1 fruit fly cellular context compared by ENCODE assay signal in genomic region chr3R:27558660-27559319, dm6.
A peak's percentile ranks its signal among the peaks of the same experiment; 100 is the strongest.
TF ChIP-seq lines count a peak whose summit lies in the region.

Gene Klp98A (minus strand): TSS chr3R:27559145.

TF ChIP-seq in whole organism, embryonic, 481 proteins besides CTCF, POLR2A, EP300 and RAD21 (continued from another document):
- TF ChIP-seq bbx (GFP tag; IDR thresholded peaks at IDR 0.05; lab: Robert Waterston, UW; ENCODE audit: partially characterized antibody) = peak; percentile 31; the same call in 1 of the 2 replicates
- TF ChIP-seq dan (GFP tag; IDR thresholded peaks at IDR 0.05; lab: Robert Waterston, UW) = no peak
- peak; percentile 58 for TF ChIP-seq Dp (GFP tag; optimal IDR thresholded peaks at IDR 0.05; lab: Kevin White, UChicago)
- no peak for TF ChIP-seq Nf-YB (GFP tag; optimal IDR thresholded peaks at IDR 0.05; lab: Kevin White, UChicago)
- TF ChIP-seq nom (GFP tag; optimal IDR thresholded peaks at IDR 0.05; lab: Kevin White, UChicago) = peak; percentile 36
- TF ChIP-seq ase (GFP tag; IDR thresholded peaks at IDR 0.05; lab: Robert Waterston, UW) = no peak
- TF ChIP-seq PHDP (tag; optimal IDR thresholded peaks at IDR 0.05; lab: Kevin White, UChicago) = peak; percentile 8
- TF ChIP-seq maf-S (GFP tag; optimal IDR thresholded peaks at IDR 0.05; lab: Kevin White, UChicago) = peak; percentile 1
- TF ChIP-seq gro (GFP tag; optimal IDR thresholded peaks at IDR 0.05; lab: Kevin White, UChicago) = peak; percentile 50
- no peak for TF ChIP-seq gcm2 (GFP tag; optimal IDR thresholded peaks at IDR 0.05; lab: Kevin White, UChicago)
- peak; percentile 9 for TF ChIP-seq CG12391 (tag; optimal IDR thresholded peaks at IDR 0.05; lab: Kevin White, UChicago)
- peak; percentile 73 for TF ChIP-seq CG12659 (GFP tag; optimal IDR thresholded peaks at IDR 0.05; lab: Kevin White, UChicago)
- peak; percentile 37 for TF ChIP-seq Fer1 (GFP tag; optimal IDR thresholded peaks at IDR 0.05; lab: Kevin White, UChicago)
- peak; percentile 8; the same call in 1 of the 3 replicates for TF ChIP-seq CG34422 (GFP tag; IDR thresholded peaks at IDR 0.05; lab: Robert Waterston, UW)
- peak; percentile 5 for TF ChIP-seq Sin3A (optimal IDR thresholded peaks at IDR 0.05; lab: Kevin White, UChicago)
- peak; percentile 31 for TF ChIP-seq CG12769 (tag; optimal IDR thresholded peaks at IDR 0.05; lab: Kevin White, UChicago)
- peak; percentile 55 for TF ChIP-seq YL-1 (GFP tag; optimal IDR thresholded peaks at IDR 0.05; lab: Kevin White, UChicago)
- TF ChIP-seq Dad (GFP tag; optimal IDR thresholded peaks at IDR 0.05; lab: Kevin White, UChicago) = no peak
- peak; percentile 12 for TF ChIP-seq CG13775 (GFP tag; optimal IDR thresholded peaks at IDR 0.05; lab: Kevin White, UChicago)
- no peak for TF ChIP-seq pnt (GFP tag; optimal IDR thresholded peaks at IDR 0.05; lab: Kevin White, UChicago)
- no peak for TF ChIP-seq Eip74EF (GFP tag; optimal IDR thresholded peaks at IDR 0.05; lab: Kevin White, UChicago)
- no peak for TF ChIP-seq CG14965 (GFP tag; optimal IDR thresholded peaks at IDR 0.05; lab: Kevin White, UChicago; ENCODE audit: borderline replicate concordance)
- no peak for TF ChIP-seq CG1792 (GFP tag; optimal IDR thresholded peaks at IDR 0.05; lab: Kevin White, UChicago)
- TF ChIP-seq CG13424 (tag; optimal IDR thresholded peaks at IDR 0.05; lab: Kevin White, UChicago) = no peak
- no peak for TF ChIP-seq Asciz (GFP tag; optimal IDR thresholded peaks at IDR 0.05; lab: Kevin White, UChicago)
- no peak for TF ChIP-seq Dll (GFP tag; IDR thresholded peaks at IDR 0.05; lab: Robert Waterston, UW; ENCODE audit: partially characterized antibody)
- TF ChIP-seq CG16863 (GFP tag; optimal IDR thresholded peaks at IDR 0.05; lab: Kevin White, UChicago) = no peak
